Worm (Caenorhabditis elegans) whole organism, dauer: Measurements from ENCODE around the gene F14F9.2.

Experiments used
- unc-62 ChIP-seq: sonication (generic microtip); optimal IDR thresholded peaks from 2 replicates; lab custom pipeline; 2017; ENCODE audit warnings: missing biosample characterization, missing genetic modification reagents, missing genetic modification characterization

The F14F9.2 gene

ce11 chrV:5144541-5144940 lies at the start of gene F14F9.2:
TSS of gene F14F9.2 (plus strand) at chrV:5144841.
- no peak for TF ChIP-seq unc-62 (GFP tag; lab: Kevin White, UChicago)

ce11 chrV:5097035-5097434 lies 47.6 kb upstream of the F14F9.2 start, which contains the start of gene C04F5.2:
TSS of gene C04F5.2 (minus strand) at chrV:5097135.
- TF ChIP-seq unc-62 (GFP tag; lab: Kevin White, UChicago): no peak

- TF ChIP-seq unc-62 (GFP tag; lab: Kevin White, UChicago): no peak
Observed at ce11 chrV:5098925-5099324, 45.7 kb upstream of the F14F9.2 start, which contains the start of gene unc-46. TSS of gene unc-46 (minus strand) at chrV:5099025.

- TF ChIP-seq unc-62 (GFP tag; lab: Kevin White, UChicago): no peak
Observed at ce11 chrV:5102017-5102416, 42.6 kb upstream of the F14F9.2 start, which contains the start of gene srab-1. TSS of gene srab-1 (minus strand) at chrV:5102117.

- TF ChIP-seq unc-62 (GFP tag; lab: Kevin White, UChicago): no peak
Observed at ce11 chrV:5104934-5105333, 39.7 kb upstream of the F14F9.2 start, which contains the start of gene srab-2. TSS of gene srab-2 (minus strand) at chrV:5105034.

ce11 chrV:5107816-5108215 lies 36.8 kb upstream of the F14F9.2 start, which contains the start of gene srab-3:
TSS of gene srab-3 (minus strand) at chrV:5107916.
- no peak for TF ChIP-seq unc-62 (GFP tag; lab: Kevin White, UChicago)

- TF ChIP-seq unc-62 (GFP tag; lab: Kevin White, UChicago): no peak
Observed at ce11 chrV:5110684-5111083, 34.0 kb upstream of the F14F9.2 start, which contains the start of gene ugt-63. TSS of gene ugt-63 (minus strand) at chrV:5110772.

ce11 chrV:5113654-5114053 lies 31.0 kb upstream of the F14F9.2 start, which contains the start of gene C04F5.8:
TSS of gene C04F5.8 (minus strand) at chrV:5113754.
- TF ChIP-seq unc-62 (GFP tag; lab: Kevin White, UChicago): no peak

- no peak for TF ChIP-seq unc-62 (GFP tag; lab: Kevin White, UChicago)
Observed at ce11 chrV:5119109-5119508, 25.5 kb upstream of the F14F9.2 start, which contains the start of gene C04F5.9. TSS of gene C04F5.9 (minus strand) at chrV:5119209.

ce11 chrV:5119679-5120078 lies 25.0 kb upstream of the F14F9.2 start, which contains the start of gene sid-1:
TSS of gene sid-1 (plus strand) at chrV:5119970.
- TF ChIP-seq unc-62 (GFP tag; lab: Kevin White, UChicago): no peak

ce11 chrV:5126793-5127192 lies 17.8 kb upstream of the F14F9.2 start, which contains the start of gene F14F9.5:
TSS of gene F14F9.5 (plus strand) at chrV:5127093.
- no peak for TF ChIP-seq unc-62 (GFP tag; lab: Kevin White, UChicago)

- no peak for TF ChIP-seq unc-62 (GFP tag; lab: Kevin White, UChicago)
Observed at ce11 chrV:5130018-5130417, 14.6 kb upstream of the F14F9.2 start, which contains the start of gene F14F9.8. TSS of gene F14F9.8 (plus strand) at chrV:5130318.

- TF ChIP-seq unc-62 (GFP tag; lab: Kevin White, UChicago): no peak
Observed at ce11 chrV:5131380-5131779, 13.3 kb upstream of the F14F9.2 start.

ce11 chrV:5132441-5132840 lies 12.2 kb upstream of the F14F9.2 start, which contains the start of gene F14F9.4:
TSS of gene F14F9.4 (plus strand) at chrV:5132741.
- no peak for TF ChIP-seq unc-62 (GFP tag; lab: Kevin White, UChicago)

- TF ChIP-seq unc-62 (GFP tag; lab: Kevin White, UChicago): no peak
Observed at ce11 chrV:5137919-5138318, 6.7 kb upstream of the F14F9.2 start, which contains the start of gene F14F9.3. TSS of gene F14F9.3 (plus strand) at chrV:5138219.

ce11 chrV:5143785-5144184 lies 856 bp upstream of the F14F9.2 start, which contains the start of gene srh-129:
TSS of gene srh-129 (minus strand) at chrV:5143885.
- TF ChIP-seq unc-62 (GFP tag; lab: Kevin White, UChicago): no peak

ce11 chrV:5146394-5146793 lies 1.8 kb downstream of the F14F9.2 start, which contains the start of gene F14F9.6:
TSS of gene F14F9.6 (minus strand) at chrV:5146494.
- no peak for TF ChIP-seq unc-62 (GFP tag; lab: Kevin White, UChicago)
